Worm (Caenorhabditis elegans): Measurements from ENCODE around the gene fut-5.

- TF ChIP-seq mep-1 (tag; optimal IDR thresholded peaks at IDR 0.05) (no peak), sptf-1 (tag; optimal IDR thresholded peaks at IDR 0.05) (no peak), ham-2 (GFP tag; optimal IDR thresholded peaks at IDR 0.05) (no peak), lin-13 (tag; optimal IDR thresholded peaks at IDR 0.05) (no peak)
These were observed 47.8 kb downstream of the fut-5 start, which contains the start of gene clec-138 for ce11 chrII:4619700-4620099.
